Worm (Caenorhabditis elegans): Measurements from ENCODE around the gene F08H9.4.

F08H9.4 gene

ce11 chrV:14428865-14429264 lies 35.4 kb downstream of the F08H9.4 start, which contains the start of gene F23B12.1:
F23B12.1 (plus strand) TSS chrV:14429165.
- TF ChIP-seq ref-2 (tag; optimal IDR thresholded peaks at IDR 0.05), result no peak
- TF ChIP-seq ceh-18 (tag; optimal IDR thresholded peaks at IDR 0.05), result no peak
- no peak for TF ChIP-seq pat-9 (tag; optimal IDR thresholded peaks at IDR 0.05)
- TF ChIP-seq K09A11.1 (tag; optimal IDR thresholded peaks at IDR 0.05; ENCODE audit: insufficient read depth), result no peak
- no peak for TF ChIP-seq elt-2 (tag; optimal IDR thresholded peaks at IDR 0.05)
- TF ChIP-seq ama-1 (optimal IDR thresholded peaks at IDR 0.05), result no peak
- TF ChIP-seq ceh-14 (tag; optimal IDR thresholded peaks at IDR 0.05), result no peak
- no peak for TF ChIP-seq madf-2 (tag; optimal IDR thresholded peaks at IDR 0.05)
- TF ChIP-seq ttx-3 (tag; optimal IDR thresholded peaks at IDR 0.05), result no peak
- TF ChIP-seq lin-11 (tag; optimal IDR thresholded peaks at IDR 0.05), result no peak
- no peak for TF ChIP-seq K02D7.2 (tag; optimal IDR thresholded peaks at IDR 0.05)
- TF ChIP-seq ceh-22 (tag; optimal IDR thresholded peaks at IDR 0.05), result no peak
- TF ChIP-seq hlh-6 (tag; optimal IDR thresholded peaks at IDR 0.05), result no peak
- no peak for TF ChIP-seq sdc-2 (tag; optimal IDR thresholded peaks at IDR 0.05)
- TF ChIP-seq rnt-1 (tag; optimal IDR thresholded peaks at IDR 0.05), result no peak
- TF ChIP-seq pag-3 (tag; optimal IDR thresholded peaks at IDR 0.05; ENCODE audit: borderline replicate concordance), result no peak
- TF ChIP-seq ahr-1 (tag; optimal IDR thresholded peaks at IDR 0.05), result no peak
- TF ChIP-seq syd-9 (tag; optimal IDR thresholded peaks at IDR 0.05), result no peak
- TF ChIP-seq nhr-232 (tag; optimal IDR thresholded peaks at IDR 0.05), result no peak
- TF ChIP-seq ceh-48 (tag; optimal IDR thresholded peaks at IDR 0.05), result no peak

ce11 chrV:14427069-14427825 lies 37.0 kb downstream of the F08H9.4 start:
- TF ChIP-seq ceh-31 (tag; optimal IDR thresholded peaks at IDR 0.05), result peak; percentile 23
- TF ChIP-seq unc-42 (tag; optimal IDR thresholded peaks at IDR 0.05), result peak; percentile 21
- TF ChIP-seq sox-2 (GFP tag; IDR thresholded peaks at IDR 0.05), result peak; percentile 47; the same call in 1 of the 2 replicates
- TF ChIP-seq nhr-11 (tag; optimal IDR thresholded peaks at IDR 0.05), result no peak

- TF ChIP-seq ceh-31 (tag; optimal IDR thresholded peaks at IDR 0.05), result no peak
- peak; percentile 26 for TF ChIP-seq sox-2 (GFP tag; IDR thresholded peaks at IDR 0.05)
- no peak for TF ChIP-seq F13H6.1 (tag; optimal IDR thresholded peaks at IDR 0.05)
- TF ChIP-seq ceh-48 (tag; optimal IDR thresholded peaks at IDR 0.05), result no peak
Measured at ce11 chrV:14426013-14426412, 38.2 kb downstream of the F08H9.4 start.

- TF ChIP-seq pqm-1 (tag; optimal IDR thresholded peaks at IDR 0.05) (no peak), zip-5 (tag; optimal IDR thresholded peaks at IDR 0.05) (peak; percentile 13), ztf-16 (tag; optimal IDR thresholded peaks at IDR 0.05) (no peak), unc-42 (tag; optimal IDR thresholded peaks at IDR 0.05) (no peak), ceh-22 (tag; optimal IDR thresholded peaks at IDR 0.05) (no peak), unc-86 (tag; optimal IDR thresholded peaks at IDR 0.05) (peak; percentile 10), pha-2 (tag; optimal IDR thresholded peaks at IDR 0.05) (no peak), hlh-13 (GFP tag; optimal IDR thresholded peaks at IDR 0.05) (no peak), ceh-34 (tag; optimal IDR thresholded peaks at IDR 0.05) (peak; percentile 15), elt-2 (tag; optimal IDR thresholded peaks at IDR 0.05) (peak; percentile 6), pax-1 (tag; optimal IDR thresholded peaks at IDR 0.05) (no peak), ceh-45 (GFP tag; IDR thresholded peaks at IDR 0.05) (no peak), hlh-30 (tag; optimal IDR thresholded peaks at IDR 0.05; ENCODE audit: insufficient read depth) (no peak), nfya-1 (tag; optimal IDR thresholded peaks at IDR 0.05) (peak; percentile 44), ttx-3 (tag; optimal IDR thresholded peaks at IDR 0.05) (no peak), C08G9.2 (tag; optimal IDR thresholded peaks at IDR 0.05) (no peak), pag-3 (tag; optimal IDR thresholded peaks at IDR 0.05; ENCODE audit: borderline replicate concordance) (no peak), ceh-31 (tag; optimal IDR thresholded peaks at IDR 0.05) (peak; percentile 25), sdc-2 (tag; optimal IDR thresholded peaks at IDR 0.05) (no peak), ceh-14 (tag; optimal IDR thresholded peaks at IDR 0.05) (peak; percentile 66), mec-3 (tag; optimal IDR thresholded peaks at IDR 0.05; ENCODE audit: borderline replicate concordance) (no peak), tbx-2 (tag; optimal IDR thresholded peaks at IDR 0.05) (peak; percentile 36), F13H6.1 (tag; optimal IDR thresholded peaks at IDR 0.05) (no peak), K09A11.1 (tag; optimal IDR thresholded peaks at IDR 0.05; ENCODE audit: insufficient read depth) (peak; percentile 26), dmd-4 (tag; optimal IDR thresholded peaks at IDR 0.05; ENCODE audit: borderline replicate concordance) (no peak)
Measured at ce11 chrV:14424958-14425492, 39.2 kb downstream of the F08H9.4 start, which contains the start of gene rrsr-1. rrsr-1 (minus strand) TSS chrV:14425008.

Measured in whole organism, late embryonic.